Worm (Caenorhabditis elegans) whole organism, L3 larva: ENCODE data around the gene F41G4.7.
A peak's percentile ranks its signal among the peaks of the same experiment; 100 is the strongest.

Experiments used
- R02D3.7 ChIP-seq: fragments of 150-350 bp; optimal IDR thresholded peaks from 2 replicates; lab custom pipeline; 2014; ENCODE audit warnings: missing biosample characterization, missing genetic modification characterization
- ZK546.5 ChIP-seq: sonication (generic microtip); optimal IDR thresholded peaks from 2 replicates; lab custom pipeline; 2017; ENCODE audit warnings: missing biosample characterization, missing genetic modification characterization
- aly-2 ChIP-seq: fragments of 150-350 bp; optimal IDR thresholded peaks from 2 replicates; lab custom pipeline; 2014; ENCODE audit warnings: missing biosample characterization, missing genetic modification characterization
- ama-1 ChIP-seq: fragments of 150-350 bp; optimal IDR thresholded peaks from 2 replicates; lab custom pipeline; 2018
- ceh-16 ChIP-seq: sonication (generic microtip); optimal IDR thresholded peaks from 2 replicates; lab custom pipeline; 2017; ENCODE audit warnings: missing biosample characterization, missing genetic modification characterization
- ceh-28 ChIP-seq: fragments of 150-350 bp; optimal IDR thresholded peaks from 2 replicates; lab custom pipeline; 2014; ENCODE audit warnings: missing biosample characterization, missing genetic modification reagents, missing genetic modification characterization
- ceh-82 ChIP-seq: fragments of 150-350 bp; optimal IDR thresholded peaks from 2 replicates; lab custom pipeline; 2014; ENCODE audit warnings: missing biosample characterization, missing genetic modification characterization
- ceh-9 ChIP-seq: sonication (generic microtip); optimal IDR thresholded peaks from 2 replicates; lab custom pipeline; 2018; ENCODE audit warnings: missing biosample characterization, missing genetic modification characterization
- daf-12 ChIP-seq: fragments of 150-350 bp; optimal IDR thresholded peaks from 2 replicates; lab custom pipeline; 2014; ENCODE audit warnings: missing biosample characterization, missing genetic modification reagents, missing genetic modification characterization
- egl-27 ChIP-seq: sonication (generic microtip); optimal IDR thresholded peaks from 4 replicates; lab custom pipeline; 2017; ENCODE audit warnings: missing biosample characterization, missing genetic modification reagents, missing genetic modification characterization
- egl-5 ChIP-seq: fragments of 150-350 bp; optimal IDR thresholded peaks from 2 replicates; lab custom pipeline; 2017; ENCODE audit warnings: missing biosample characterization, missing genetic modification reagents, missing genetic modification characterization, inconsistent platforms
- elt-1 ChIP-seq: fragments of 150-350 bp; optimal IDR thresholded peaks from 2 replicates; lab custom pipeline; 2014; ENCODE audit warnings: missing biosample characterization, missing genetic modification characterization
- elt-2 ChIP-seq: sonication (generic microtip); optimal IDR thresholded peaks from 2 replicates; lab custom pipeline; 2016; ENCODE audit warnings: missing genetic modification reagents, mild to moderate bottlenecking, missing genetic modification characterization, missing compliant biosample characterization
- elt-3 ChIP-seq, 3 experiments: fragments of 150-350 bp in 1 of 3; sonication (generic microtip) in 2 of 3; optimal IDR thresholded peaks; 2 replicates in 2 of 3; 4 replicates in 1 of 3; lab custom pipeline; 2014 to 2017; ENCODE audit warnings: missing biosample characterization in 3 of 3, missing genetic modification characterization in 3 of 3
- eor-1 ChIP-seq, 2 experiments: fragments of 150-350 bp; optimal IDR thresholded peaks; 2 replicates each; lab custom pipeline; 2014 to 2018; ENCODE audit warnings: missing biosample characterization in 2 of 2, missing genetic modification characterization in 2 of 2
- fkh-10 ChIP-seq: sonication (generic microtip); optimal IDR thresholded peaks from 2 replicates; lab custom pipeline; 2017; ENCODE audit warnings: missing biosample characterization, missing genetic modification reagents, missing genetic modification characterization
- fkh-2 ChIP-seq: fragments of 150-350 bp; optimal IDR thresholded peaks from 2 replicates; lab custom pipeline; 2014; ENCODE audit warnings: missing biosample characterization, missing genetic modification reagents, missing genetic modification characterization
- fos-1 ChIP-seq: fragments of 150-350 bp; optimal IDR thresholded peaks from 2 replicates; lab custom pipeline; 2014; ENCODE audit warnings: missing biosample characterization, missing genetic modification characterization
- hmg-11 ChIP-seq: sonication (generic microtip); optimal IDR thresholded peaks from 2 replicates; lab custom pipeline; 2016; ENCODE audit warnings: missing genetic modification characterization, missing compliant biosample characterization
- jun-1 ChIP-seq: fragments of 150-350 bp; optimal IDR thresholded peaks from 2 replicates; lab custom pipeline; 2014; ENCODE audit warnings: missing biosample characterization, missing genetic modification reagents, missing genetic modification characterization
- lin-15B ChIP-seq: fragments of 150-350 bp; optimal IDR thresholded peaks from 2 replicates; lab custom pipeline; 2014; ENCODE audit warnings: missing biosample characterization, missing genetic modification characterization
- lin-39 ChIP-seq: fragments of 150-350 bp; optimal IDR thresholded peaks from 2 replicates; lab custom pipeline; 2018; ENCODE audit warnings: missing biosample characterization, missing genetic modification reagents, missing genetic modification characterization
- lsy-12 ChIP-seq: sonication (generic microtip); optimal IDR thresholded peaks from 2 replicates; lab custom pipeline; 2016; ENCODE audit warnings: mild to moderate bottlenecking, missing genetic modification characterization, missing compliant biosample characterization
- mdl-1 ChIP-seq: fragments of 150-350 bp; optimal IDR thresholded peaks from 2 replicates; lab custom pipeline; 2014; ENCODE audit warnings: missing biosample characterization, missing genetic modification characterization
- mml-1 ChIP-seq: fragments of 150-350 bp; sonication (generic microtip); optimal IDR thresholded peaks from 3 replicates; lab custom pipeline; 2014; ENCODE audit warnings: missing biosample characterization, missing genetic modification characterization
- nfya-1 ChIP-seq: sonication (generic microtip); optimal IDR thresholded peaks from 2 replicates; lab custom pipeline; 2017; ENCODE audit warnings: missing genetic modification characterization, mild to moderate bottlenecking, missing compliant biosample characterization, antibody characterized with exemption, moderate library complexity; ENCODE audit not compliant: insufficient read depth
- nhr-11 ChIP-seq: fragments of 150-350 bp; optimal IDR thresholded peaks from 2 replicates; lab custom pipeline; 2014; ENCODE audit warnings: missing biosample characterization, missing genetic modification characterization
- nhr-12 ChIP-seq: fragments of 150-350 bp; optimal IDR thresholded peaks from 2 replicates; lab custom pipeline; 2014; ENCODE audit warnings: missing biosample characterization, missing genetic modification characterization
- nhr-23 ChIP-seq: fragments of 150-350 bp; optimal IDR thresholded peaks from 2 replicates; lab custom pipeline; 2014; ENCODE audit warnings: missing biosample characterization, missing genetic modification reagents, missing genetic modification characterization
- nhr-237 ChIP-seq: fragments of 150-350 bp; optimal IDR thresholded peaks from 2 replicates; lab custom pipeline; 2014; ENCODE audit warnings: missing biosample characterization, missing genetic modification characterization
- nhr-25 ChIP-seq: sonication (generic microtip); optimal IDR thresholded peaks from 2 replicates; lab custom pipeline; 2017; ENCODE audit warnings: missing biosample characterization, missing genetic modification characterization
- nhr-28 ChIP-seq: fragments of 150-350 bp; optimal IDR thresholded peaks from 2 replicates; lab custom pipeline; 2014; ENCODE audit warnings: missing biosample characterization, missing genetic modification characterization
- nhr-43 ChIP-seq: sonication (generic microtip); optimal IDR thresholded peaks from 2 replicates; lab custom pipeline; 2016; ENCODE audit warnings: mild to moderate bottlenecking, missing genetic modification characterization, missing compliant biosample characterization; ENCODE audit not compliant: poor library complexity, severe bottlenecking
- nhr-67 ChIP-seq: fragments of 150-350 bp; optimal IDR thresholded peaks from 2 replicates; lab custom pipeline; 2014; ENCODE audit warnings: missing biosample characterization, missing genetic modification characterization
- nhr-76 ChIP-seq: fragments of 150-350 bp; sonication (generic microtip); optimal IDR thresholded peaks from 5 replicates; lab custom pipeline; 2014; ENCODE audit warnings: missing biosample characterization, missing genetic modification characterization
- nhr-77 ChIP-seq: fragments of 150-350 bp; optimal IDR thresholded peaks from 2 replicates; lab custom pipeline; 2014; ENCODE audit warnings: missing biosample characterization, missing genetic modification characterization
- pha-4 ChIP-seq: fragments of 150-350 bp; optimal IDR thresholded peaks from 2 replicates; lab custom pipeline; 2014; ENCODE audit warnings: missing biosample characterization, missing genetic modification reagents, missing genetic modification characterization
- pqm-1 ChIP-seq: fragments of 150-350 bp; optimal IDR thresholded peaks from 2 replicates; lab custom pipeline; 2017; ENCODE audit warnings: missing biosample characterization, missing genetic modification characterization, inconsistent platforms
- sea-2 ChIP-seq: fragments of 150-350 bp; sonication (generic microtip); optimal IDR thresholded peaks from 4 replicates; lab custom pipeline; 2014; ENCODE audit warnings: missing biosample characterization, missing genetic modification reagents, missing genetic modification characterization
- skn-1 ChIP-seq: fragments of 150-350 bp; optimal IDR thresholded peaks from 2 replicates; lab custom pipeline; 2014; ENCODE audit warnings: missing biosample characterization, missing genetic modification characterization
- snpc-4 ChIP-seq: fragments of 150-350 bp; optimal IDR thresholded peaks from 2 replicates; lab custom pipeline; 2014; ENCODE audit warnings: missing biosample characterization, missing genetic modification characterization
- tbx-2 ChIP-seq: sonication (generic microtip); optimal IDR thresholded peaks from 2 replicates; lab custom pipeline; 2016; ENCODE audit warnings: mild to moderate bottlenecking, missing genetic modification characterization, missing compliant biosample characterization
- unc-39 ChIP-seq: sonication (generic microtip); optimal IDR thresholded peaks from 4 replicates; lab custom pipeline; 2017; ENCODE audit warnings: missing biosample characterization, missing genetic modification characterization
- unc-62 ChIP-seq: fragments of 150-350 bp; sonication (generic microtip); optimal IDR thresholded peaks from 4 replicates; lab custom pipeline; 2014; ENCODE audit warnings: missing biosample characterization, missing genetic modification reagents, missing genetic modification characterization
- zag-1 ChIP-seq: fragments of 150-350 bp; optimal IDR thresholded peaks from 2 replicates; lab custom pipeline; 2014; ENCODE audit warnings: missing biosample characterization, missing genetic modification characterization
- ztf-11 ChIP-seq: fragments of 150-350 bp; optimal IDR thresholded peaks from 2 replicates; lab custom pipeline; 2014; ENCODE audit warnings: missing biosample characterization, missing genetic modification characterization
- ztf-4 ChIP-seq: fragments of 150-350 bp; optimal IDR thresholded peaks from 2 replicates; lab custom pipeline; 2014; ENCODE audit warnings: missing biosample characterization, missing genetic modification characterization

Gene F41G4.7

DNA sequence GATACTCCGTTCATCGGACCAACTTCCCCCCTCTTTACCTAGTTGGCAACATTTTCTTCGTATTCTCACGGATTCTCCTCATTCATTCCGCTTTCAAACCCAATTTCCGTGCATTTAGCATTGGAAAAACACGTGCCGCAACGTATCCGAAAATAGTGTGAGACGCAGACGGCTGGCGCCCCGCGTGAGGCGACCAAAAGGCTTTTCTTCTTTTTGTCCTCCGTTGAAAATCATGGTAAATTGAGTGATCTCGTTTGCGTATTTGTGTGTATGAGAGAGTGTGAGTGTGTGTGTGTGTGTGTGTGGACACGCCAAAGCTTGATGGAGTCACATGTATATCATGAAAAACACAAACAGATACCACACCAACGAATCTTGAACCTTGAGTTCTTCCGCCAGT, 39.4 kb downstream of the F41G4.7 start:
- TF ChIP-seq lin-15B (tag; lab: Kevin White, UChicago) (peak; percentile 53), tbx-2 (tag; lab: Kevin White, UChicago) (peak; percentile 46), elt-2 (tag; lab: Kevin White, UChicago) (peak; percentile 77), R02D3.7 (tag; lab: Kevin White, UChicago) (no peak), nhr-43 (tag; lab: Kevin White, UChicago) (peak; percentile 91), mml-1 (peak; percentile 66), eor-1 (tag; optimal IDR thresholded peaks at IDR 0.05; lab: Kevin White, UChicago) (no peak), daf-12 (tag; lab: Kevin White, UChicago) (no peak), ama-1 (lab: Kevin White, UChicago) (peak; percentile 74), nfya-1 (tag; lab: Kevin White, UChicago) (peak; percentile 89), egl-5 (tag; lab: Kevin White, UChicago) (peak; percentile 96), nhr-67 (tag; lab: Kevin White, UChicago) (no peak), nhr-76 (tag; lab: Kevin White, UChicago) (no peak), elt-3 (tag; optimal IDR thresholded peaks at IDR 0.05; lab: Kevin White, UChicago) (no peak), nhr-237 (no peak), ceh-28 (peak; percentile 73), skn-1 (tag; lab: Kevin White, UChicago) (peak; percentile 53), zag-1 (no peak), unc-62 (peak; percentile 66), ceh-9 (tag; lab: Kevin White, UChicago) (no peak), fkh-10 (GFP tag; lab: Kevin White, UChicago) (peak; percentile 97), hmg-11 (peak; percentile 72), nhr-12 (tag; lab: Kevin White, UChicago) (no peak), lsy-12 (tag; lab: Kevin White, UChicago) (peak; percentile 85), lin-39 (peak; percentile 67), elt-1 (tag; lab: Kevin White, UChicago) (peak; percentile 62), aly-2 (tag; lab: Kevin White, UChicago) (no peak), nhr-23 (peak; percentile 90), egl-27 (tag; lab: Kevin White, UChicago) (no peak), pqm-1 (tag; lab: Kevin White, UChicago) (peak; percentile 84), ZK546.5 (tag; lab: Kevin White, UChicago) (no peak), fkh-2 (tag; lab: Kevin White, UChicago) (no peak), unc-39 (tag; lab: Kevin White, UChicago) (no peak), snpc-4 (tag; lab: Kevin White, UChicago) (peak; percentile 49), nhr-11 (tag; lab: Kevin White, UChicago) (peak; percentile 82), ceh-16 (tag; lab: Kevin White, UChicago) (no peak), fos-1 (tag; lab: Kevin White, UChicago) (no peak), pha-4 (tag; lab: Kevin White, UChicago) (peak; percentile 88), sea-2 (GFP tag; lab: Kevin White, UChicago) (peak; percentile 11), ztf-4 (tag; lab: Kevin White, UChicago) (peak; percentile 15), mdl-1 (tag; lab: Kevin White, UChicago) (peak; percentile 97), nhr-28 (tag; lab: Kevin White, UChicago) (no peak), jun-1 (tag; lab: Kevin White, UChicago) (peak; percentile 92), ceh-82 (tag; lab: Kevin White, UChicago) (no peak), ztf-11 (tag; lab: Kevin White, UChicago) (no peak), nhr-25 (tag; lab: Kevin White, UChicago) (peak; percentile 95), nhr-77 (tag; lab: Kevin White, UChicago) (no peak)
